Worm (Caenorhabditis elegans): ENCODE data around the gene fmo-3.

Gene fmo-3

ce11 chrIII:10654718-10655117 lies 39.8 kb upstream of the fmo-3 start, which contains the start of gene cnt-2:
Gene cnt-2 (plus strand): TSS chrIII:10655018.
- TF ChIP-seq unc-120 (tag; optimal IDR thresholded peaks at IDR 0.05; ENCODE audit: poor library complexity, severe bottlenecking) (no peak), pha-4 (tag; optimal IDR thresholded peaks at IDR 0.05) (no peak), unc-39 (tag; optimal IDR thresholded peaks at IDR 0.05) (no peak), nhr-237 (tag; optimal IDR thresholded peaks at IDR 0.05) (no peak), nhr-76 (tag; optimal IDR thresholded peaks at IDR 0.05) (no peak), nhr-28 (tag; optimal IDR thresholded peaks at IDR 0.05) (no peak), ceh-83 (GFP tag; optimal IDR thresholded peaks at IDR 0.05) (no peak), elt-3 (tag; optimal IDR thresholded peaks at IDR 0.05) (no peak)

DNA sequence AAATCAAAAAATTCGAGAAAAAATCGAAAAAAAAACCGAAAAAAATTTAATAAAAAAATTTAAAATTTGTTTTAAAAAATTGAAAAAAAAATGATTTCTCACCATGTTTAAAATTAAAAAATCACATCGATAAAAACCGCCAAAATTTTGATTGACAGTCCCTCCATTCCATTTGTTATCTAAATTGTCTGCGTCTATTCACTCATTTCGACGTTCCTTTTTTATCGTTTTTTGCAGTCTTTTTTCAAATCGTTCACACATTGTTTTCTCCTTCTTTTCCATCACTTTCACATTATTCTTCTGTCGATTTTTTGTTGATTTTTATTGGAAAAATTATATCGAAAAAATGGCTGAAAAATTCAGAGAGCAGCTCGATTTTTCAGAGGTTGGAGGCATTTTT lies 38.4 kb upstream of the fmo-3 start:
- TF ChIP-seq lsy-2 (tag; optimal IDR thresholded peaks at IDR 0.05) (no peak), sptf-1 (tag; optimal IDR thresholded peaks at IDR 0.05) (no peak), M03D4.4 (tag; optimal IDR thresholded peaks at IDR 0.05) (no peak), nhr-28 (tag; optimal IDR thresholded peaks at IDR 0.05) (no peak), bed-3 (GFP tag; optimal IDR thresholded peaks at IDR 0.05) (no peak), ceh-39 (tag; optimal IDR thresholded peaks at IDR 0.05) (no peak), nhr-76 (tag; optimal IDR thresholded peaks at IDR 0.05) (no peak), ztf-11 (tag; optimal IDR thresholded peaks at IDR 0.05) (no peak), unc-62 (GFP tag; optimal IDR thresholded peaks at IDR 0.05) (no peak), nhr-12 (tag; optimal IDR thresholded peaks at IDR 0.05) (no peak), ces-1 (GFP tag; optimal IDR thresholded peaks at IDR 0.05) (no peak), hlh-1 (tag; optimal IDR thresholded peaks at IDR 0.05) (no peak), flh-1 (GFP tag; optimal IDR thresholded peaks at IDR 0.05) (no peak), mab-5 (tag; optimal IDR thresholded peaks at IDR 0.05) (no peak), nhr-2 (tag; optimal IDR thresholded peaks at IDR 0.05) (no peak), unc-120 (tag; optimal IDR thresholded peaks at IDR 0.05; ENCODE audit: poor library complexity, severe bottlenecking) (no peak), mls-2 (tag; optimal IDR thresholded peaks at IDR 0.05) (no peak), ham-2 (GFP tag; optimal IDR thresholded peaks at IDR 0.05) (no peak)

ce11 chrIII:10657661-10658060 lies 36.8 kb upstream of the fmo-3 start:
- TF ChIP-seq ces-1 (GFP tag; optimal IDR thresholded peaks at IDR 0.05): peak; percentile 68
- no peak for TF ChIP-seq unc-62 (GFP tag; optimal IDR thresholded peaks at IDR 0.05)

- TF ChIP-seq tbx-8 (GFP tag; optimal IDR thresholded peaks at IDR 0.05) (no peak), M03D4.4 (tag; optimal IDR thresholded peaks at IDR 0.05) (peak; percentile 1)
Measured at ce11 chrIII:10658394-10658793, 36.1 kb upstream of the fmo-3 start.

- TF ChIP-seq lin-32 (GFP tag; optimal IDR thresholded peaks at IDR 0.05) (no peak), nhr-12 (tag; optimal IDR thresholded peaks at IDR 0.05) (no peak), ham-2 (GFP tag; optimal IDR thresholded peaks at IDR 0.05) (peak; percentile 50), flh-1 (GFP tag; optimal IDR thresholded peaks at IDR 0.05) (no peak), pha-4 (tag; optimal IDR thresholded peaks at IDR 0.05) (no peak), ceh-43 (GFP tag; optimal IDR thresholded peaks at IDR 0.05) (no peak)
Measured at ce11 chrIII:10661292-10661691, 33.2 kb upstream of the fmo-3 start.

DNA sequence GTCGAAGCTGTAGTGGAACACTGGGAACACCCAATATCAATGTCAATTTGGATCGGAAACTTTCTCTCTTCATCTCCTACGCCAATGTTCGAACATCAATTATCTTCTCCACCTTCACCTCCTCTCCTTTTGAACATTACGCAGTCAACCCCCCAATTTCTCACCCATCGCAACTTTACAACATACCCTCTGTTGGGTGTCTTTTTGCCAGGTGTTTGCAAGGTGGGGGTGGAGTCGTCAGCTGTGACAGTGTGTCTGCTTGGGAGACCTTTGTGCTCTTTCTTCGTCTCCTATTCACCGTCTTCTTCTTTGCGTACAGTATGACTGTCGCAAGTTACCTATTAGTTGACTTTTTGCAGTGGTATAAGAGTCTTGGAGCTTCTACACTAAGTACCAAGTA lies 27.8 kb upstream of the fmo-3 start:
- peak; percentile 96 for TF ChIP-seq hlh-1 (tag; optimal IDR thresholded peaks at IDR 0.05)
- TF ChIP-seq drap-1 (GFP tag; optimal IDR thresholded peaks at IDR 0.05): no peak

ce11 chrIII:10671894-10672293 lies 22.6 kb upstream of the fmo-3 start:
- TF ChIP-seq lsy-2 (tag; optimal IDR thresholded peaks at IDR 0.05) (no peak), bed-3 (GFP tag; optimal IDR thresholded peaks at IDR 0.05) (no peak), ceh-83 (GFP tag; optimal IDR thresholded peaks at IDR 0.05) (peak; percentile 42), blmp-1 (tag; optimal IDR thresholded peaks at IDR 0.05) (peak; percentile 70), zip-8 (tag; optimal IDR thresholded peaks at IDR 0.05) (no peak), ham-2 (GFP tag; optimal IDR thresholded peaks at IDR 0.05) (peak; percentile 10), elt-3 (tag; optimal IDR thresholded peaks at IDR 0.05) (no peak), nhr-2 (tag; optimal IDR thresholded peaks at IDR 0.05) (no peak), drap-1 (GFP tag; optimal IDR thresholded peaks at IDR 0.05) (no peak), flh-1 (GFP tag; optimal IDR thresholded peaks at IDR 0.05) (no peak), nhr-76 (tag; optimal IDR thresholded peaks at IDR 0.05) (no peak), hlh-1 (tag; optimal IDR thresholded peaks at IDR 0.05) (no peak)

All from whole organism, mixed stage, embryonic.